Fruit fly (Drosophila melanogaster): Measurements from ENCODE around the gene CG13255.

CG13255 gene

dm6 chr3L:20792693-20793092 lies 44.6 kb upstream of the CG13255 start, which contains the start of gene Six4:
Gene Six4, minus strand, starts transcription at chr3L:20792777.
- TF ChIP-seq sqz (GFP tag; optimal IDR thresholded peaks at IDR 0.05) (peak; percentile 54), nerfin-2 (GFP tag; IDR thresholded peaks at IDR 0.05; ENCODE audit: partially characterized antibody) (no peak), Six4 (GFP tag; optimal IDR thresholded peaks at IDR 0.05) (peak; percentile 29), lab (GFP tag; optimal IDR thresholded peaks at IDR 0.05) (no peak), B-H1 (GFP tag; IDR thresholded peaks at IDR 0.05) (no peak), Sry-β (GFP tag; optimal IDR thresholded peaks at IDR 0.05) (no peak), CG12219 (GFP tag; optimal IDR thresholded peaks at IDR 0.05) (peak; percentile 15), CG16779 (GFP tag; IDR thresholded peaks at IDR 0.05) (no peak), CG9797 (GFP tag; optimal IDR thresholded peaks at IDR 0.05) (no peak), sens (GFP tag) (no peak), HHEX (GFP tag; optimal IDR thresholded peaks at IDR 0.05) (no peak), bbx (GFP tag; IDR thresholded peaks at IDR 0.05; ENCODE audit: partially characterized antibody) (no peak), bab2 (GFP tag; optimal IDR thresholded peaks at IDR 0.05) (no peak), ac (GFP tag; optimal IDR thresholded peaks at IDR 0.05) (peak; percentile 34), Nf-YB (GFP tag; optimal IDR thresholded peaks at IDR 0.05) (peak; percentile 95), CG1647 (GFP tag; optimal IDR thresholded peaks at IDR 0.05) (no peak), Med (GFP tag) (peak; percentile 34), gsb-n (tag; optimal IDR thresholded peaks at IDR 0.05) (no peak), pfk (GFP tag; optimal IDR thresholded peaks at IDR 0.05) (peak; percentile 99), CG7271 (tag; optimal IDR thresholded peaks at IDR 0.05) (peak; percentile 72), fd102C (GFP tag; optimal IDR thresholded peaks at IDR 0.05) (no peak), CG14050 (GFP tag; IDR thresholded peaks at IDR 0.05) (no peak), twi (tag; optimal IDR thresholded peaks at IDR 0.05) (peak; percentile 18), CG4854 (GFP tag; optimal IDR thresholded peaks at IDR 0.05) (no peak), scrt (GFP tag; optimal IDR thresholded peaks at IDR 0.05) (no peak), ttk (GFP tag; IDR thresholded peaks at IDR 0.05) (0 out of 2 replicates have a peak, but pooled peaks have one; percentile 50), CG3726 (GFP tag; IDR thresholded peaks at IDR 0.05) (no peak), CG2129 (GFP tag; IDR thresholded peaks at IDR 0.05; ENCODE audit: partially characterized antibody) (no peak), Drgx (GFP tag; IDR thresholded peaks at IDR 0.05) (no peak), sisA (GFP tag; IDR thresholded peaks at IDR 0.05) (no peak), CG10267 (tag; optimal IDR thresholded peaks at IDR 0.05) (peak; percentile 12), CG42726 (GFP tag; IDR thresholded peaks at IDR 0.05; ENCODE audit: partially characterized antibody) (no peak), zf30C (GFP tag; optimal IDR thresholded peaks at IDR 0.05) (no peak), dan (GFP tag; IDR thresholded peaks at IDR 0.05) (no peak), CG17385 (GFP tag; optimal IDR thresholded peaks at IDR 0.05) (no peak), H2.0 (GFP tag; IDR thresholded peaks at IDR 0.05) (no peak), CG2120 (GFP tag; optimal IDR thresholded peaks at IDR 0.05) (no peak), schlank (tag; optimal IDR thresholded peaks at IDR 0.05) (no peak), Lhr (GFP tag; optimal IDR thresholded peaks at IDR 0.05) (no peak), chm (GFP tag; IDR thresholded peaks at IDR 0.05) (peak; percentile 62), CG8388 (GFP tag; optimal IDR thresholded peaks at IDR 0.05) (peak; percentile 27), wek (GFP tag; optimal IDR thresholded peaks at IDR 0.05) (peak; percentile 53), Ssrp (tag; optimal IDR thresholded peaks at IDR 0.05) (no peak), Sox102F (GFP tag; optimal IDR thresholded peaks at IDR 0.05) (no peak), CG3163 (GFP tag; optimal IDR thresholded peaks at IDR 0.05) (no peak), BEAF-32 (GFP tag; optimal IDR thresholded peaks at IDR 0.05) (no peak), trem (tag; optimal IDR thresholded peaks at IDR 0.05) (peak; percentile 18), CG18764 (GFP tag; optimal IDR thresholded peaks at IDR 0.05) (no peak), fd64A (GFP tag; optimal IDR thresholded peaks at IDR 0.05) (peak; percentile 43), kni (GFP tag; optimal IDR thresholded peaks at IDR 0.05) (peak; percentile 54)

Measured in whole organism, embryonic.